Worm (Caenorhabditis elegans) whole organism, L1 larva: Measurements from ENCODE around the gene lin-13.

Source experiments
- F16B12.6 ChIP-seq: fragments of 150-350 bp; optimal IDR thresholded peaks from 2 replicates; lab custom pipeline; 2014; ENCODE audit warnings: missing biosample characterization, missing genetic modification characterization
- aha-1 ChIP-seq: fragments of 150-350 bp; optimal IDR thresholded peaks from 2 replicates; lab custom pipeline; 2014; ENCODE audit warnings: missing biosample characterization, missing genetic modification characterization
- aly-2 ChIP-seq: fragments of 150-350 bp; optimal IDR thresholded peaks from 2 replicates; lab custom pipeline; 2014; ENCODE audit warnings: missing biosample characterization, missing genetic modification characterization
- blmp-1 ChIP-seq: fragments of 150-350 bp; optimal IDR thresholded peaks from 2 replicates; lab custom pipeline; 2014; ENCODE audit warnings: missing biosample characterization, missing genetic modification characterization
- ceh-82 ChIP-seq, 3 experiments: fragments of 150-350 bp in 1 of 3; sonication (generic microtip) in 2 of 3; optimal IDR thresholded peaks; 2 replicates each; lab custom pipeline; 2014 to 2017; ENCODE audit warnings: missing biosample characterization in 3 of 3, missing genetic modification characterization in 3 of 3
- ces-1 ChIP-seq: fragments of 150-350 bp; optimal IDR thresholded peaks from 2 replicates; lab custom pipeline; 2014; ENCODE audit warnings: missing biosample characterization, missing genetic modification reagents, missing genetic modification characterization
- dpl-1 ChIP-seq, 3 experiments: fragments of 150-350 bp in 2 of 3; sonication (generic microtip) in 1 of 3; optimal IDR thresholded peaks; 2 replicates each; lab custom pipeline; 2014 to 2017; ENCODE audit warnings: missing biosample characterization in 3 of 3, missing genetic modification characterization in 3 of 3, missing genetic modification reagents in 3 of 3
- efl-1 ChIP-seq, 4 experiments: fragments of 150-350 bp; optimal IDR thresholded peaks in 3 of 4; peaks in 1 of 4; 1 replicate in 1 of 4; 2 replicates in 3 of 4; lab custom pipeline; 2014; ENCODE audit warnings: missing biosample characterization in 2 of 4, missing genetic modification characterization in 2 of 4, missing genetic modification reagents in 2 of 4
- efl-3 ChIP-seq: fragments of 200-800 bp; sonication (Bioruptor generic); optimal IDR thresholded peaks from 2 replicates; lab custom pipeline; 2018; ENCODE audit warnings: mild to moderate bottlenecking, missing genetic modification characterization, missing compliant biosample characterization
- egl-13 ChIP-seq: sonication (generic microtip); optimal IDR thresholded peaks from 2 replicates; lab custom pipeline; 2016; ENCODE audit warnings: missing genotype, missing genetic modification reagents, missing genetic modification characterization, missing compliant biosample characterization
- elt-2 ChIP-seq: sonication (generic microtip); optimal IDR thresholded peaks from 2 replicates; lab custom pipeline; 2016; ENCODE audit warnings: missing genetic modification characterization, mild to moderate bottlenecking, inconsistent platforms, missing compliant biosample characterization, missing genetic modification reagents
- fos-1 ChIP-seq: fragments of 150-350 bp; optimal IDR thresholded peaks from 2 replicates; lab custom pipeline; 2014; ENCODE audit warnings: missing biosample characterization, missing genetic modification characterization
- grh-1 ChIP-seq: fragments of 200-800 bp; sonication (Bioruptor generic); IDR thresholded peaks from 2 replicates; pipeline ENCODE4 v1.3.6; 2022; ENCODE audit warnings: missing genetic modification reagents, missing genetic modification characterization, missing compliant biosample characterization
- hlh-17 ChIP-seq: fragments of 200-800 bp; sonication (Bioruptor generic); optimal IDR thresholded peaks from 2 replicates; lab custom pipeline; 2018; ENCODE audit warnings: missing genetic modification characterization, mild to moderate bottlenecking, missing compliant biosample characterization, moderate library complexity, borderline replicate concordance
- hlh-4 ChIP-seq: sonication (generic microtip); optimal IDR thresholded peaks from 2 replicates; lab custom pipeline; 2016; ENCODE audit warnings: mild to moderate bottlenecking, missing genetic modification characterization, missing compliant biosample characterization
- lin-13 ChIP-seq: fragments of 150-350 bp; optimal IDR thresholded peaks from 2 replicates; lab custom pipeline; 2014; ENCODE audit warnings: missing biosample characterization, missing genetic modification reagents, missing genetic modification characterization
- lin-14 ChIP-seq: fragments of 200-800 bp; sonication (Bioruptor generic); optimal IDR thresholded peaks from 2 replicates; lab custom pipeline; 2018; ENCODE audit warnings: mild to moderate bottlenecking, missing genetic modification characterization, moderate library complexity, missing compliant biosample characterization
- lin-15B ChIP-seq: fragments of 150-350 bp; sonication (generic microtip); optimal IDR thresholded peaks from 3 replicates; lab custom pipeline; 2014; ENCODE audit warnings: missing biosample characterization, missing genetic modification characterization
- lin-35 ChIP-seq, 2 experiments: fragments of 150-350 bp; optimal IDR thresholded peaks; 2 replicates each; lab custom pipeline; 2014; ENCODE audit warnings: missing biosample characterization in 2 of 2, missing genetic modification characterization in 2 of 2, missing genetic modification reagents in 2 of 2
- lsy-2 ChIP-seq, 2 experiments: fragments of 150-350 bp; optimal IDR thresholded peaks; 2 replicates each; lab custom pipeline; 2014; ENCODE audit warnings: missing biosample characterization in 2 of 2, missing genetic modification characterization in 2 of 2
- mab-9 ChIP-seq: fragments of 200-800 bp; sonication (Bioruptor generic); IDR thresholded peaks from 2 replicates; pipeline ENCODE4 v1.3.6; 2022; ENCODE audit warnings: missing genetic modification reagents, missing genetic modification characterization, missing compliant biosample characterization
- mep-1 ChIP-seq: fragments of 150-350 bp; optimal IDR thresholded peaks from 2 replicates; lab custom pipeline; 2014; ENCODE audit warnings: missing biosample characterization, missing genetic modification characterization
- nhr-20 ChIP-seq: sonication (generic microtip); optimal IDR thresholded peaks from 2 replicates; lab custom pipeline; 2016; ENCODE audit warnings: mild to moderate bottlenecking, missing genetic modification characterization, missing compliant biosample characterization
- nhr-71 ChIP-seq: sonication (generic microtip); optimal IDR thresholded peaks from 2 replicates; lab custom pipeline; 2016; ENCODE audit warnings: mild to moderate bottlenecking, missing genetic modification characterization, moderate library complexity, missing compliant biosample characterization
- nhr-77 ChIP-seq: fragments of 150-350 bp; optimal IDR thresholded peaks from 2 replicates; lab custom pipeline; 2014; ENCODE audit warnings: missing biosample characterization, missing genetic modification characterization
- nhr-84 ChIP-seq: sonication (generic microtip); optimal IDR thresholded peaks from 2 replicates; lab custom pipeline; 2017; ENCODE audit warnings: missing biosample characterization, missing genetic modification characterization
- nhr-85 ChIP-seq: sonication (generic microtip); peaks from one replicate; lab custom pipeline; 2016; ENCODE audit warnings: missing genetic modification characterization, inconsistent platforms, missing compliant biosample characterization
- sptf-1 ChIP-seq: fragments of 150-350 bp; optimal IDR thresholded peaks from 2 replicates; lab custom pipeline; 2014; ENCODE audit warnings: missing biosample characterization, missing genetic modification characterization
- sup-37 ChIP-seq: fragments of 200-800 bp; sonication (Bioruptor generic); optimal IDR thresholded peaks from 2 replicates; lab custom pipeline; 2018; ENCODE audit warnings: mild to moderate bottlenecking, missing genetic modification characterization, missing compliant biosample characterization
- swsn-7 ChIP-seq: sonication (generic microtip); optimal IDR thresholded peaks from 2 replicates; lab custom pipeline; 2016; ENCODE audit warnings: missing genetic modification characterization, missing compliant biosample characterization
- tbx-2 ChIP-seq: sonication (generic microtip); optimal IDR thresholded peaks from 2 replicates; lab custom pipeline; 2016; ENCODE audit warnings: missing genetic modification characterization, missing compliant biosample characterization
- unc-130 ChIP-seq: fragments of 150-350 bp; optimal IDR thresholded peaks from 2 replicates; lab custom pipeline; 2017; ENCODE audit warnings: missing biosample characterization, missing genetic modification characterization, inconsistent platforms
- unc-30 ChIP-seq: sonication (generic microtip); optimal IDR thresholded peaks from 2 replicates; lab custom pipeline; 2017; ENCODE audit warnings: missing biosample characterization, missing genetic modification characterization
- unc-62 ChIP-seq: fragments of 150-350 bp; optimal IDR thresholded peaks from 2 replicates; lab custom pipeline; 2014; ENCODE audit warnings: missing biosample characterization, missing genetic modification reagents, missing genetic modification characterization
- unc-86 ChIP-seq: sonication (generic microtip); optimal IDR thresholded peaks from 2 replicates; lab custom pipeline; 2016; ENCODE audit warnings: missing genetic modification characterization, missing compliant biosample characterization
- unc-98 ChIP-seq: fragments of 200-800 bp; sonication (Bioruptor generic); IDR thresholded peaks from 2 replicates; pipeline ENCODE4 v1.3.6; 2022; ENCODE audit warnings: missing genetic modification characterization, missing compliant biosample characterization
- zip-4 ChIP-seq: fragments of 200-800 bp; sonication (Bioruptor generic); optimal IDR thresholded peaks from 2 replicates; lab custom pipeline; 2018; ENCODE audit warnings: mild to moderate bottlenecking, missing genetic modification characterization, moderate library complexity, missing compliant biosample characterization
- ztf-4 ChIP-seq: fragments of 150-350 bp; optimal IDR thresholded peaks from 2 replicates; lab custom pipeline; 2014; ENCODE audit warnings: missing biosample characterization, missing genetic modification characterization

The lin-13 gene

DNA sequence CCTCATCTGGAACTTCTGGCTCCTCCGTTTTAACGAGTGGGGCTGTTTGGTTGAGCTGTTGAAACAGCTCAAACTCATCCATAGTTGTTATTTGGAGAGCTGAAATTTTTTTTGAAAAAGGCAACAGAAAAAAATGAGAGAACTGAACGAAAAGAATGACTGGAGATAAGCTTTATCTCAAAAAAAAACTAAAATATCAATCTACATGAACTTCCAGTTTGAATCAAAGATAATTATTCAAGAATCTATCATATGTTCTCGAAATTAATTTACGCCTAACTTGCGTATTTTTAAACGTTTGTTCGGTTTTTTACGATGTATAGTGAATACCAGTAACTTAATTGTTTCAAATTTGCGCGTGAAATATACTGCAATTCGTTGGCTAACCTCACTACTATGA, at the start of gene lin-13:
TSS of gene lin-13 (minus strand) at position 101 of the 400 bp plus-strand sequence.
- TF ChIP-seq efl-1 (optimal IDR thresholded peaks at IDR 0.05; lab: Kevin White, UChicago) (no peak), efl-1 (GFP tag; optimal IDR thresholded peaks at IDR 0.05 in 1 of 2; lab: Kevin White, UChicago) (peak in 1 of 2 experiments; percentile 54), lin-13 (GFP tag; lab: Kevin White, UChicago) (no peak)

DNA sequence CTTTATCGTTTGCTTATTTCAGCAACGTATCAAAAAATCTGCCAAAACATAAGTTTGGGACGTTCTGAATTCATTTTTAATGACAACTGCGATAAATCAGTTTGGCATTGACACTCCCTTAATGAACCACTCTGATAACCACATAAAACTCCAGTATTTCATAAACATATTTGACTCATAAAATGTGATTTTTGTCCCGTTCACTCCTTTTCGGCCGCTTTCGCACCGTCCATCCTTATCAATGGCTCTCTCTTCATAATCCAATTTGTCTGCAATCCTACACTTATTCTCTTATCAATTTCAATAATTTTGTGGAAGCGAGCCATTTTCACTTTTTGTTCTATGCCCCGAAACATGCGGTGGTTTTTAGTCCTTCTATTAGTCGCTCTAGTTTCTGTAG, 49.3 kb upstream of the lin-13 start, which contains the start of gene pcp-1:
TSS of gene pcp-1 (plus strand) at position 342 of the 400 bp plus-strand sequence.
- TF ChIP-seq nhr-20 (tag; lab: Kevin White, UChicago) (peak; percentile 9), unc-98 (no peak), unc-130 (no peak), unc-86 (no peak), fos-1 (no peak), lin-14 (GFP tag; lab: Kevin White, UChicago) (peak; percentile 42), nhr-71 (no peak), sup-37 (GFP tag; lab: Kevin White, UChicago) (no peak), F16B12.6 (tag; lab: Kevin White, UChicago) (no peak), aly-2 (tag; lab: Kevin White, UChicago) (no peak), ceh-82 (tag; optimal IDR thresholded peaks at IDR 0.05; lab: Kevin White, UChicago) (no peak), blmp-1 (tag; lab: Kevin White, UChicago) (no peak), lin-35 (GFP tag; optimal IDR thresholded peaks at IDR 0.05; lab: Kevin White, UChicago) (peak in 1 of 2 experiments; percentile 42), egl-13 (tag; lab: Kevin White, UChicago) (no peak), unc-62 (GFP tag; lab: Kevin White, UChicago) (no peak), ces-1 (GFP tag; lab: Kevin White, UChicago) (no peak), efl-3 (no peak), lin-13 (GFP tag; lab: Kevin White, UChicago) (no peak), mep-1 (no peak), zip-4 (GFP tag; lab: Kevin White, UChicago) (no peak), lin-15B (tag; lab: Kevin White, UChicago) (no peak), elt-2 (tag; lab: Kevin White, UChicago) (peak; percentile 97), swsn-7 (tag; lab: Kevin White, UChicago) (no peak), nhr-77 (tag; lab: Kevin White, UChicago) (no peak), mab-9 (GFP tag; lab: Robert Waterston, UW) (no peak), lsy-2 (tag; optimal IDR thresholded peaks at IDR 0.05; lab: Kevin White, UChicago) (no peak), aha-1 (tag; lab: Kevin White, UChicago) (no peak)

DNA sequence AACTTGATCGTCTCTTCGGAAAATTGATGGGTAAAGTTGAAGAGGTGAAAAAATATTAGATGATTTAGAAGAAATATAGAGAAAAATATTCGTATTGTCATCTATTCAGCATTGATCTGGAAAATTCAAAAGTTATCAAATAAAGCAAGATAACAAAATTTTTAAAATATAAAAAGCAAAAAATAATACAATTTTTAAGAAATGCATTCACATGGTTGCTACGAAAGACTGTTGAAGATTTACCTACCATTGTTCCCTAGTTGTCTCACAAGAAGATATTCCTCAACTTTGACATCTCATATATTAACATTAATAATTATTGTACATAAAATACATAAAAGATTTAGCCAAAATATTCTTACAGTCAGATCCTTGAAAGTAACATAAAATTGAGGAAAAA, 45.1 kb upstream of the lin-13 start, which contains the start of gene cdh-3:
TSS of gene cdh-3 (minus strand) at position 101 of the 400 bp plus-strand sequence.
- TF ChIP-seq ces-1 (GFP tag; lab: Kevin White, UChicago), result no peak

DNA sequence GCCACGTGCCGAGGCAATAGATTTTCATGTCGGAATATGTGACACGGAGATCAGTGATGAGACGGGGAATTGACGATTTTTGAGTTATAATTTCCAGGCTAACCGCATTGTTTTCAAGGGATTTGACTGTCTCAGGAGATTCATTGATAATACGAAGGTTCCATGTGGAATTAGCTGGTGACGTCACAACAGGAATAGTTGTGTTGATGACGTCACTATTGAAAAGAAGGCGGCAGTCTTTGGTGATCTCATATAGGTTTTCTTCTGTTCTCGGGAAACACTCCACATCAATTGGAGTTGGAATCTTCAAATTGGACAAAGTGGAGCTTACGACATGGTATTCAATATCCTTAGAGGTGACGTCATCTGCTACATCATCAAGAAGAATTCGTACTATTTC, 33.9 kb upstream of the lin-13 start:
- TF ChIP-seq nhr-84, result no peak
- no peak for TF ChIP-seq nhr-71
- no peak for TF ChIP-seq hlh-17 (GFP tag; lab: Kevin White, UChicago)
- no peak for TF ChIP-seq unc-30 (tag; lab: Kevin White, UChicago)
- no peak for TF ChIP-seq tbx-2
- no peak for TF ChIP-seq sptf-1 (tag; lab: Kevin White, UChicago)
- no peak for TF ChIP-seq grh-1 (GFP tag; lab: Robert Waterston, UW)

DNA sequence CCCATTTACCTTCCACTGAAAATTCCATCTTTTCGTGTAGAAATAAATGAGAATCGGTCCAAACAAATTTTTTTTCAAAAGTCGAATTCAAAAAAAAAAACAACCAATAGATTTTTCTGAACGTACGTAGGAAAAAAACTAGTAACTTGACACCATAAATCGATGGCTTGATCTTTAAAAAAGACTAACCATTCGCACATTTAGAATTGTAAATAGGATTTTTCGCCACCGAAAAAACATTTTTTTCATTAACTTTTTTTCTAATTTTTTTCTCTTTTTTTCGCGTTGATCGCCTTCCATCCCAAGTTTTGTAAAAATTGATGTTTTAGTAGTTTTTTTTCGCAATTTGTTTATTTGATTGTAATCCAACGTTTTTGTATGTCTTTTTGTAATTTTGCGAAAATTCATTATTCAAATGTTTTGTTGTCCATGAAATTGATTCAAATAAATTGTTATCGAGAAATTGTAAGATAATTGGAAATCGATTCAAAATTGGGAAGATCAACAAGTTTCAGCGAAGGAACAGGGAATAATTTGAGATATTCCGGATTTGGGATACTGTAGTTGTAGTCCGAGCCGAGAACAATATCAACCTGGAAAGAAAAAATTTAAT, 28.5 kb upstream of the lin-13 start:
- TF ChIP-seq ztf-4 (tag; lab: Kevin White, UChicago), result peak; percentile 40
- TF ChIP-seq dpl-1 (GFP tag; optimal IDR thresholded peaks at IDR 0.05; lab: Kevin White, UChicago), result no peak
- peak; percentile 40 for TF ChIP-seq aly-2 (tag; lab: Kevin White, UChicago)
- TF ChIP-seq mab-9 (GFP tag; lab: Robert Waterston, UW), result no peak
- TF ChIP-seq hlh-4 (tag; lab: Kevin White, UChicago), result no peak
- peak; percentile 65 for TF ChIP-seq nhr-85 (tag; lab: Kevin White, UChicago)
